Worm (Caenorhabditis elegans) whole organism, young adult: ENCODE results near the gene sra-37.

Experiments used
- C06A6.2 ChIP-seq: fragments of 200-800 bp; sonication (Bioruptor generic); conservative IDR thresholded peaks from 2 replicates; pipeline ENCODE4 v1.3.6; 2022; ENCODE audit warnings: missing genetic modification characterization, missing compliant biosample characterization
- C17E4.6 ChIP-seq: fragments of 200-800 bp; sonication (Bioruptor generic); IDR thresholded peaks from 2 replicates; pipeline ENCODE4 v1.3.6; 2022; ENCODE audit warnings: missing genetic modification reagents, missing genetic modification characterization, missing compliant biosample characterization
- D2030.7 ChIP-seq: fragments of 200-800 bp; sonication (Bioruptor generic); IDR thresholded peaks from 2 replicates; pipeline ENCODE4 v1.3.6; 2022; ENCODE audit warnings: missing genetic modification reagents, missing genetic modification characterization, missing compliant biosample characterization
- F10E7.11 ChIP-seq: sonication (generic microtip); optimal IDR thresholded peaks from 2 replicates; lab custom pipeline; 2017; ENCODE audit warnings: mild to moderate bottlenecking, missing genetic modification characterization, moderate library complexity, missing compliant biosample characterization
- F57C9.4 ChIP-seq: sonication (generic microtip); optimal IDR thresholded peaks from 2 replicates; lab custom pipeline; 2017; ENCODE audit warnings: mild to moderate bottlenecking, missing genetic modification characterization, missing compliant biosample characterization
- T07F8.4 ChIP-seq: sonication (generic microtip); optimal IDR thresholded peaks from 2 replicates; lab custom pipeline; 2016; ENCODE audit warnings: mild to moderate bottlenecking, missing genetic modification characterization, moderate library complexity, missing compliant biosample characterization
- Y56A3A.18 ChIP-seq: fragments of 200-800 bp; sonication (Bioruptor generic); IDR thresholded peaks from 2 replicates; pipeline ENCODE4 v1.3.6; 2022; ENCODE audit warnings: missing genetic modification reagents, missing genetic modification characterization, missing compliant biosample characterization
- Y67H2A.10 ChIP-seq: fragments of 200-800 bp; sonication (Bioruptor generic); conservative IDR thresholded peaks from 2 replicates; pipeline ENCODE4 v1.3.6; 2022; ENCODE audit warnings: missing genetic modification reagents, missing genetic modification characterization, missing compliant biosample characterization
- akir-1 ChIP-seq: fragments of 200-800 bp; sonication (Bioruptor generic); optimal IDR thresholded peaks from 2 replicates; lab custom pipeline; 2018; ENCODE audit warnings: mild to moderate bottlenecking, missing genetic modification characterization, moderate library complexity, missing compliant biosample characterization
- aptf-2 ChIP-seq: fragments of 200-800 bp; sonication (Bioruptor generic); conservative IDR thresholded peaks from 2 replicates; pipeline ENCODE4 v1.3.6; 2022; ENCODE audit warnings: missing genetic modification reagents, missing genetic modification characterization, missing compliant biosample characterization
- bed-2 ChIP-seq: fragments of 200-800 bp; sonication (Bioruptor generic); IDR thresholded peaks from 2 replicates; pipeline ENCODE4 v1.3.6; 2022; ENCODE audit warnings: missing genetic modification reagents, missing genetic modification characterization, missing compliant biosample characterization
- ceh-100 ChIP-seq: fragments of 200-800 bp; sonication (Bioruptor generic); IDR thresholded peaks from 2 replicates; pipeline ENCODE4 v1.3.6; 2022; ENCODE audit warnings: missing genetic modification reagents, missing genetic modification characterization, missing compliant biosample characterization
- ceh-58 ChIP-seq: fragments of 200-800 bp; sonication (Bioruptor generic); IDR thresholded peaks from 2 replicates; pipeline ENCODE4 v1.3.6; 2022; ENCODE audit warnings: missing genetic modification characterization, missing compliant biosample characterization
- die-1 ChIP-seq: sonication (generic microtip); optimal IDR thresholded peaks from 2 replicates; lab custom pipeline; 2016; ENCODE audit warnings: missing genotype, mild to moderate bottlenecking, missing genetic modification characterization, missing compliant biosample characterization
- dox-1 ChIP-seq: fragments of 200-800 bp; sonication (Bioruptor generic); IDR thresholded peaks from 2 replicates; pipeline ENCODE4 v1.3.6; 2022; ENCODE audit warnings: missing genetic modification reagents, missing genetic modification characterization, missing compliant biosample characterization
- ekl-4 ChIP-seq: fragments of 200-800 bp; sonication (Bioruptor generic); IDR thresholded peaks from 2 replicates; pipeline ENCODE4 v1.3.6; 2022; ENCODE audit warnings: missing genetic modification reagents, missing genetic modification characterization, missing compliant biosample characterization
- hlh-12 ChIP-seq: sonication (generic microtip); optimal IDR thresholded peaks from 2 replicates; lab custom pipeline; 2016; ENCODE audit warnings: missing genetic modification characterization, missing compliant biosample characterization
- lin-40 ChIP-seq: sonication (generic microtip); optimal IDR thresholded peaks from 2 replicates; lab custom pipeline; 2016; ENCODE audit warnings: missing genetic modification characterization, mild to moderate bottlenecking, missing compliant biosample characterization, missing genotype, missing genetic modification reagents
- lsl-1 ChIP-seq: fragments of 200-800 bp; sonication (Bioruptor generic); optimal IDR thresholded peaks from 2 replicates; lab custom pipeline; 2018; ENCODE audit warnings: mild to moderate bottlenecking, missing genetic modification characterization, moderate library complexity, missing compliant biosample characterization
- lsy-27 ChIP-seq: sonication (generic microtip); optimal IDR thresholded peaks from 2 replicates; lab custom pipeline; 2017; ENCODE audit warnings: missing genetic modification characterization, mild to moderate bottlenecking, missing compliant biosample characterization, antibody characterized with exemption, missing genotype, borderline replicate concordance; ENCODE audit not compliant: insufficient read depth
- madf-10 ChIP-seq: sonication (generic microtip); optimal IDR thresholded peaks from 2 replicates; lab custom pipeline; 2016; ENCODE audit warnings: mild to moderate bottlenecking, missing genetic modification characterization, missing compliant biosample characterization
- nfya-2 ChIP-seq: fragments of 200-800 bp; sonication (Bioruptor generic); IDR thresholded peaks from 2 replicates; pipeline ENCODE4 v1.3.6; 2022; ENCODE audit warnings: missing genetic modification reagents, missing genetic modification characterization, missing compliant biosample characterization
- nhr-120 ChIP-seq: fragments of 200-800 bp; sonication (Bioruptor generic); IDR thresholded peaks from 2 replicates; pipeline ENCODE4 v1.3.6; 2022; ENCODE audit warnings: missing genetic modification characterization, missing compliant biosample characterization
- nhr-179 ChIP-seq: sonication (generic microtip); optimal IDR thresholded peaks from 2 replicates; lab custom pipeline; 2016; ENCODE audit warnings: mild to moderate bottlenecking, missing genetic modification characterization, missing compliant biosample characterization
- nhr-80 ChIP-seq: sonication (generic microtip); optimal IDR thresholded peaks from 2 replicates; lab custom pipeline; 2016; ENCODE audit warnings: missing genetic modification characterization, missing compliant biosample characterization
- pha-4 ChIP-seq: fragments of 150-350 bp; sonication (generic microtip); optimal IDR thresholded peaks from 2 replicates; lab custom pipeline; 2014; ENCODE audit warnings: missing biosample characterization, missing genetic modification reagents, missing genetic modification characterization
- snpc-1.1 ChIP-seq: sonication (generic microtip); optimal IDR thresholded peaks from 2 replicates; lab custom pipeline; 2017; ENCODE audit warnings: missing genetic modification characterization, mild to moderate bottlenecking, missing compliant biosample characterization, antibody characterized with exemption, moderate library complexity, missing genotype, missing genetic modification reagents; ENCODE audit not compliant: insufficient read depth
- snpc-4 ChIP-seq, 5 experiments: fragments of 150-350 bp in 1 of 5; sonication (generic microtip) in 4 of 5; optimal IDR thresholded peaks; 2 replicates each; lab custom pipeline; 2014 to 2018; ENCODE audit warnings: missing genetic modification characterization in 5 of 5, missing biosample characterization in 3 of 5, antibody characterized with exemption in 2 of 5, mild to moderate bottlenecking in 2 of 5, missing compliant biosample characterization in 2 of 5, missing genotype in 2 of 5, moderate library complexity in 2 of 5, missing genetic modification reagents in 1 of 5
- unc-130 ChIP-seq: sonication (generic microtip); optimal IDR thresholded peaks from 2 replicates; lab custom pipeline; 2016; ENCODE audit warnings: missing genetic modification reagents, missing genetic modification characterization, missing compliant biosample characterization
- ztf-26 ChIP-seq: sonication (generic microtip); optimal IDR thresholded peaks from 2 replicates; lab custom pipeline; 2017; ENCODE audit warnings: missing genetic modification characterization, missing compliant biosample characterization

sra-37 gene

DNA sequence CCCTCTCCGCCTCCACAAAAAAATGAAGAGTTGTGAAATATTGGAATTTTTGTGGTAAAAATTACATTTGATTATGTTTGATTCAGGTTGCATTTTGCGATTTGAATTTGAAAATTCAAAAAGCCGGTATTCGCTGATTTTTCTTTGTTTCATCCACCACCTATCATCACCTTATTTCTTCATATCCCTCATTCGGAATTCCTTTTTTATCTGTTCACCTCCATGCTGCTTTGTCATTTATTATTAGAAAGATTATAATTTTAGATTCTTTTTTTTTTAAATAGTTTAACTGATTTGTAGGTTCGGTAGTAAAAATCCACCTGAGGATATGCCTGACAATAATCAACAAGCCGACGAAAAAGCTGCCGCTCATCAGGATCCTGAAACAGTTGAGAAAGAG lies 40.5 kb downstream of the sra-37 start, which contains the start of gene mct-3:
Gene mct-3 (plus strand): TSS at position 301 of the 400 bp plus-strand sequence.
- no peak for TF ChIP-seq hlh-12 (tag; lab: Kevin White, UChicago)
- TF ChIP-seq unc-130 (GFP tag; lab: Kevin White, UChicago), result no peak
- no peak for TF ChIP-seq die-1 (tag; lab: Kevin White, UChicago)
- TF ChIP-seq madf-10 (tag; lab: Kevin White, UChicago), result no peak
- no peak for TF ChIP-seq nhr-120 (GFP tag; lab: Robert Waterston, UW)
- TF ChIP-seq lsy-27 (tag; lab: Kevin White, UChicago), result no peak
- no peak for TF ChIP-seq dox-1 (GFP tag; lab: Robert Waterston, UW)
- TF ChIP-seq pha-4 (tag; lab: Kevin White, UChicago), result no peak
- TF ChIP-seq nfya-2 (GFP tag; lab: Robert Waterston, UW), result no peak
- no peak for TF ChIP-seq C06A6.2 (GFP tag; lab: Robert Waterston, UW)
- TF ChIP-seq aptf-2 (GFP tag; lab: Robert Waterston, UW), result no peak
- no peak for TF ChIP-seq ceh-100 (GFP tag; lab: Robert Waterston, UW)
- TF ChIP-seq T07F8.4, result no peak
- TF ChIP-seq ceh-58 (GFP tag; lab: Robert Waterston, UW), result no peak

DNA sequence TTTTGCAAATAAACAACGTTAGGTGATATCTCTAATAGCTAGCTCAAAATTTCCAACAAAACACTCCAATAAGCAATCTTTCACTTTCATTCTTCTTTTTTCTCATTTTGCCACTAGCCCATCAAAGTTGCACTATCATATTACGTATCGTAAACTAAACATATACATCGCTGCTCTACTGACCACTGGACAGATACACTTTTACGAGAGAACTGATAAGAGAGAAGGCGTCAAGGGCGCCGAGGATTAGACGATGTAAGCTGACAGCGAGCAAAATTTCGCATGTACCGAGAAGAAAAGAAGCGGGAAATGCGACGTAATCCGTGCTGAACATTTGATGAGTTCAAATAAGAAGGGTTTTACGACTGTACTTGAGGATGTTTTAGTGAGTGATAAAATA lies 41.6 kb downstream of the sra-37 start:
- TF ChIP-seq F10E7.11 (tag; lab: Kevin White, UChicago) (no peak), die-1 (tag; lab: Kevin White, UChicago) (no peak), nhr-179 (tag; lab: Kevin White, UChicago) (no peak)
- TF ChIP-seq, all 124 proteins: peak for 0

DNA sequence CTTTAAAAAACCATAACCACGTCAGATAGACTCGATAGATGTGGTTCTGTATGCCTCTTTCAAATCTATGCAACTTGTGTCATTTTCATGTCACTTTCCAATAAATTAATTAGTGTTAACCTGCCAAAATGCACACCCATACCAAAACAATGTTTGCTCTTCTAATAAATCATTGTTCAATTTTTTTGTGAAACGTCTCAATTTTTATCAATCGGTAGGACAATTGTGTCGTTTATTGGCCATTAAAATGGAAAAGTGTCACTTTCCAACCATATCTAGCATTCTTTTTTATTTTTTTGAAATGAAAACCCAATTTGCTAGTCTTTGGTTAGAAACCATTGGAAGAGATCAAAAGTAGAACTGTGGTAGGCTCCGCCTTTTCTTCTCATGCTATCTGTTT lies 42.8 kb downstream of the sra-37 start:
- peak; percentile 65 for TF ChIP-seq nhr-80 (tag; lab: Kevin White, UChicago)
- TF ChIP-seq F57C9.4 (tag; lab: Kevin White, UChicago), result no peak

DNA sequence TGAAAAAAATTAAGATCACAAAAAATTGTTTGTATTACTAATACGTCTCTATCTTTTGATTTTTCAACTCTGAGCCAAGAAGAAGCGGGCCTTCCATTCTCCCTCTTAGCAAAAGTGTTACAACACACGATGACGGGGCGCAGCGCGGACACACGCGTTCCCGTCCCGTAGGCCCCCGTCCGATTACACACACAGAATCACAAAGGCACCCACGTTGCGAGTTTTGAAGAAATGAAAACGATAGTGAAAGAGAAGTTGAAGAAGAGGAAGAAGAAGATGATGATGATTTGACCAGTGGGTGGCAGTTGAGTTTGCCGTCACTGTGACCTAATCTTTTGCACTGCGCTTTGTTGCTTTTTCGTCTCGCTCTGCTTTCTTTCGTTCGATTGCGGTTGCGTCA lies 47.1 kb downstream of the sra-37 start:
- TF ChIP-seq F57C9.4 (tag; lab: Kevin White, UChicago) (no peak), hlh-12 (tag; lab: Kevin White, UChicago) (no peak), D2030.7 (no peak), lsl-1 (GFP tag; lab: Kevin White, UChicago) (no peak), ekl-4 (no peak), C17E4.6 (GFP tag; lab: Robert Waterston, UW) (no peak), snpc-1.1 (tag; lab: Kevin White, UChicago) (no peak), bed-2 (no peak), snpc-4 (GFP tag; optimal IDR thresholded peaks at IDR 0.05; lab: Kevin White, UChicago) (no peak), snpc-4 (tag; optimal IDR thresholded peaks at IDR 0.05; lab: Kevin White, UChicago) (no peak), Y56A3A.18 (GFP tag; lab: Robert Waterston, UW) (no peak), unc-130 (GFP tag; lab: Kevin White, UChicago) (no peak), ztf-26 (no peak), lin-40 (tag; lab: Kevin White, UChicago) (no peak)
- TF ChIP-seq, all 124 proteins: peak for 0

DNA sequence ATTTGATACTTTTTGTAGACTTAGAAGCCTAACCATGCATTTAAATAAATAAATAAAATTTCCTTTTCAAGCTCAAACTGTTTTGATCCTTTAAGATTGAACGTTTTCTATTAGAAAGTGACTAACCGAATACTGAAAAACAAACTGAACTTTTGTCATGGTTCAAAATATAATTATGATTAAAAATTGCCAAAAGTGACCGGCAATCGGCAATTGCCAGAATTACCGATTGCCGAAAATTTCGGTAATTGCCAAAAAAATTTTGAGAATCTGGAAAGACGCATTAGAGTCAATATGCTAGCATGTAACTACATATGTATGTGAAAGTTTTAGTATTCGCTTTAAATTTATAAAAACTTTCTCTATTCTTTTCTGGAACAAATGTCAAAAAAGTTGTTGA lies 49.5 kb downstream of the sra-37 start, which contains the start of gene M03B6.5:
Gene M03B6.5 (plus strand): TSS at position 301 of the 400 bp plus-strand sequence.
- TF ChIP-seq Y67H2A.10, result no peak
- no peak for TF ChIP-seq akir-1 (GFP tag; lab: Kevin White, UChicago)
- no peak for TF ChIP-seq lin-40 (tag; lab: Kevin White, UChicago)
